Worm (Caenorhabditis elegans): ENCODE measurements around the gene F18C5.9.

Gene F18C5.9

ce11 chrII:6612544-6612943 lies 45.6 kb downstream of the F18C5.9 start:
- no peak for TF ChIP-seq ces-1 (GFP tag; optimal IDR thresholded peaks at IDR 0.05)
- no peak for TF ChIP-seq nhr-237 (tag; optimal IDR thresholded peaks at IDR 0.05)
- no peak for TF ChIP-seq ham-2 (GFP tag; optimal IDR thresholded peaks at IDR 0.05)
- TF ChIP-seq ceh-83 (GFP tag; optimal IDR thresholded peaks at IDR 0.05) = no peak
- TF ChIP-seq ceh-39 (tag; optimal IDR thresholded peaks at IDR 0.05) = no peak
- no peak for TF ChIP-seq ztf-11 (tag; optimal IDR thresholded peaks at IDR 0.05)
- no peak for TF ChIP-seq mep-1 (tag; optimal IDR thresholded peaks at IDR 0.05)
- no peak for TF ChIP-seq mls-2 (tag; optimal IDR thresholded peaks at IDR 0.05)
- TF ChIP-seq lin-13 (tag; optimal IDR thresholded peaks at IDR 0.05) = no peak
- no peak for TF ChIP-seq mab-5 (tag; optimal IDR thresholded peaks at IDR 0.05)
- TF ChIP-seq elt-3 (tag; optimal IDR thresholded peaks at IDR 0.05) = no peak
- TF ChIP-seq unc-62 (GFP tag; optimal IDR thresholded peaks at IDR 0.05) = no peak
- no peak for TF ChIP-seq cnd-1 (tag; optimal IDR thresholded peaks at IDR 0.05)
- no peak for TF ChIP-seq pha-4 (tag; optimal IDR thresholded peaks at IDR 0.05)
- no peak for TF ChIP-seq unc-120 (tag; optimal IDR thresholded peaks at IDR 0.05; ENCODE audit: poor library complexity, severe bottlenecking)

- TF ChIP-seq lin-13 (tag; optimal IDR thresholded peaks at IDR 0.05) = no peak
- no peak for TF ChIP-seq unc-39 (tag; optimal IDR thresholded peaks at IDR 0.05)
- no peak for TF ChIP-seq nhr-28 (tag; optimal IDR thresholded peaks at IDR 0.05)
Observed at ce11 chrII:6614500-6614899, 47.6 kb downstream of the F18C5.9 start.

- TF ChIP-seq zip-8 (tag; optimal IDR thresholded peaks at IDR 0.05) (no peak), nhr-237 (tag; optimal IDR thresholded peaks at IDR 0.05) (no peak), ceh-43 (GFP tag; optimal IDR thresholded peaks at IDR 0.05) (no peak), nhr-76 (tag; optimal IDR thresholded peaks at IDR 0.05) (no peak), nhr-12 (tag; optimal IDR thresholded peaks at IDR 0.05) (no peak), blmp-1 (tag; optimal IDR thresholded peaks at IDR 0.05) (no peak), lsy-2 (tag; optimal IDR thresholded peaks at IDR 0.05) (no peak), tbx-8 (GFP tag; optimal IDR thresholded peaks at IDR 0.05) (no peak), snpc-4 (tag; optimal IDR thresholded peaks at IDR 0.05) (no peak), unc-39 (tag; optimal IDR thresholded peaks at IDR 0.05) (no peak), lin-32 (GFP tag; optimal IDR thresholded peaks at IDR 0.05) (no peak), bed-3 (GFP tag; optimal IDR thresholded peaks at IDR 0.05) (no peak), nhr-28 (tag; optimal IDR thresholded peaks at IDR 0.05) (no peak), elt-1 (tag; optimal IDR thresholded peaks at IDR 0.05; ENCODE audit: borderline replicate concordance, insufficient read depth) (no peak), ces-1 (GFP tag; optimal IDR thresholded peaks at IDR 0.05) (no peak), cnd-1 (tag; optimal IDR thresholded peaks at IDR 0.05) (no peak), flh-1 (GFP tag; optimal IDR thresholded peaks at IDR 0.05) (no peak)
Observed at ce11 chrII:6615232-6616029, 48.5 kb downstream of the F18C5.9 start.

ce11 chrII:6616135-6616534 lies 49.2 kb downstream of the F18C5.9 start:
- TF ChIP-seq ceh-39 (tag; optimal IDR thresholded peaks at IDR 0.05) (no peak), unc-120 (tag; optimal IDR thresholded peaks at IDR 0.05; ENCODE audit: poor library complexity, severe bottlenecking) (no peak), mls-2 (tag; optimal IDR thresholded peaks at IDR 0.05) (no peak), mab-5 (tag; optimal IDR thresholded peaks at IDR 0.05) (no peak), nhr-237 (tag; optimal IDR thresholded peaks at IDR 0.05) (no peak), ces-1 (GFP tag; optimal IDR thresholded peaks at IDR 0.05) (no peak), snpc-4 (tag; optimal IDR thresholded peaks at IDR 0.05) (no peak), blmp-1 (tag; optimal IDR thresholded peaks at IDR 0.05) (no peak), elt-1 (tag; optimal IDR thresholded peaks at IDR 0.05; ENCODE audit: borderline replicate concordance, insufficient read depth) (no peak), ztf-11 (tag; optimal IDR thresholded peaks at IDR 0.05) (no peak), tbx-8 (GFP tag; optimal IDR thresholded peaks at IDR 0.05) (no peak), elt-3 (tag; optimal IDR thresholded peaks at IDR 0.05) (no peak), lin-13 (tag; optimal IDR thresholded peaks at IDR 0.05) (no peak)

ce11 chrII:6616770-6617169 lies 49.8 kb downstream of the F18C5.9 start, which contains the start of gene klf-3:
Gene klf-3 (plus strand): TSS chrII:6616878.
- TF ChIP-seq blmp-1 (tag; optimal IDR thresholded peaks at IDR 0.05) (no peak), elt-1 (tag; optimal IDR thresholded peaks at IDR 0.05; ENCODE audit: borderline replicate concordance, insufficient read depth) (no peak), snpc-4 (tag; optimal IDR thresholded peaks at IDR 0.05) (no peak), ceh-83 (GFP tag; optimal IDR thresholded peaks at IDR 0.05) (no peak), ces-1 (GFP tag; optimal IDR thresholded peaks at IDR 0.05) (no peak), lin-32 (GFP tag; optimal IDR thresholded peaks at IDR 0.05) (no peak), tbx-8 (GFP tag; optimal IDR thresholded peaks at IDR 0.05) (no peak), ceh-39 (tag; optimal IDR thresholded peaks at IDR 0.05) (no peak), nhr-28 (tag; optimal IDR thresholded peaks at IDR 0.05) (no peak), nhr-12 (tag; optimal IDR thresholded peaks at IDR 0.05) (no peak), nhr-76 (tag; optimal IDR thresholded peaks at IDR 0.05) (no peak), mep-1 (tag; optimal IDR thresholded peaks at IDR 0.05) (no peak), unc-39 (tag; optimal IDR thresholded peaks at IDR 0.05) (no peak), zip-8 (tag; optimal IDR thresholded peaks at IDR 0.05) (no peak), lsy-2 (tag; optimal IDR thresholded peaks at IDR 0.05) (no peak), nhr-2 (tag; optimal IDR thresholded peaks at IDR 0.05) (no peak), mab-5 (tag; optimal IDR thresholded peaks at IDR 0.05) (no peak), M03D4.4 (tag; optimal IDR thresholded peaks at IDR 0.05) (no peak), nhr-237 (tag; optimal IDR thresholded peaks at IDR 0.05) (no peak), lin-13 (tag; optimal IDR thresholded peaks at IDR 0.05) (no peak)
